Fruit fly (Drosophila melanogaster) whole organism, embryonic: ENCODE data around the gene CG32845.

ENCODE experiments used
- Asciz ChIP-seq: fragments of 200-800 bp; sonication (Bioruptor generic); optimal IDR thresholded peaks from 2 replicates; lab custom pipeline; 2017; ENCODE audit warnings: missing biosample characterization, mild to moderate bottlenecking, missing genetic modification characterization, missing genetic modification reagents
- CG11504 ChIP-seq: fragments of 200-800 bp; sonication (Bioruptor generic); optimal IDR thresholded peaks from 3 replicates; lab custom pipeline; 2019; ENCODE audit warnings: missing biosample characterization, mild to moderate bottlenecking, missing genetic modification characterization, moderate library complexity
- CG11695 ChIP-seq: fragments of 200-800 bp; sonication (Bioruptor generic); IDR thresholded peaks from 3 replicates; pipeline ENCODE4 v1.3.6; 2022; ENCODE audit warnings: missing biosample characterization, missing genetic modification characterization
- CG12104 ChIP-seq: fragments of 200-800 bp; sonication (Bioruptor generic); optimal IDR thresholded peaks from 3 replicates; lab custom pipeline; 2016; ENCODE audit warnings: missing biosample characterization, missing genetic modification characterization
- CG12219 ChIP-seq: fragments of 200-800 bp; sonication (Bioruptor generic); optimal IDR thresholded peaks from 3 replicates; lab custom pipeline; 2018; ENCODE audit warnings: missing biosample characterization, mild to moderate bottlenecking, missing genetic modification characterization
- CG15696 ChIP-seq: fragments of 200-800 bp; sonication (Bioruptor generic); optimal IDR thresholded peaks from 2 replicates; lab custom pipeline; 2019; ENCODE audit warnings: missing biosample characterization, mild to moderate bottlenecking, missing genetic modification characterization, moderate library complexity
- CG1603 ChIP-seq: fragments of 200-800 bp; sonication (Bioruptor generic); optimal IDR thresholded peaks from 2 replicates; lab custom pipeline; 2019; ENCODE audit warnings: missing biosample characterization, mild to moderate bottlenecking, missing genetic modification characterization, moderate library complexity
- CG1647 ChIP-seq: fragments of 200-800 bp; sonication (Bioruptor generic); optimal IDR thresholded peaks from 3 replicates; lab custom pipeline; 2016; ENCODE audit warnings: missing biosample characterization, missing genetic modification characterization
- CG16863 ChIP-seq: fragments of 200-800 bp; sonication (Bioruptor generic); optimal IDR thresholded peaks from 3 replicates; lab custom pipeline; 2016; ENCODE audit warnings: missing biosample characterization, missing genetic modification characterization
- CG17361 ChIP-seq: fragments of 200-800 bp; sonication (Bioruptor generic); IDR thresholded peaks from 3 replicates; pipeline ENCODE4 v1.3.6; 2022; ENCODE audit warnings: missing biosample characterization, missing genetic modification characterization
- CG18262 ChIP-seq: fragments of 200-800 bp; optimal IDR thresholded peaks from 3 replicates; lab custom pipeline; 2019; ENCODE audit warnings: missing biosample characterization, mild to moderate bottlenecking, missing genetic modification characterization, moderate library complexity
- CG18764 ChIP-seq: fragments of 200-800 bp; sonication (Bioruptor generic); optimal IDR thresholded peaks from 3 replicates; lab custom pipeline; 2016; ENCODE audit warnings: missing biosample characterization, missing genetic modification characterization
- CG2875 ChIP-seq: fragments of 200-800 bp; sonication (Bioruptor generic); optimal IDR thresholded peaks from 2 replicates; lab custom pipeline; 2017; ENCODE audit warnings: missing biosample characterization, mild to moderate bottlenecking, missing genetic modification characterization, missing genetic modification reagents
- CG32772 ChIP-seq: fragments of 200-800 bp; sonication (Bioruptor generic); IDR thresholded peaks from 2 replicates; pipeline ENCODE4 v1.3.6; 2022; ENCODE audit warnings: missing biosample characterization, missing genetic modification characterization
- CG33557 ChIP-seq: fragments of 200-800 bp; sonication (Bioruptor generic); optimal IDR thresholded peaks from 2 replicates; lab custom pipeline; 2019; ENCODE audit warnings: missing biosample characterization, mild to moderate bottlenecking, missing genetic modification characterization, moderate library complexity
- CG4820 ChIP-seq: fragments of 200-800 bp; sonication (Bioruptor generic); optimal IDR thresholded peaks from 3 replicates; lab custom pipeline; 2016; ENCODE audit warnings: missing biosample characterization, missing genetic modification characterization
- CG5245 ChIP-seq: fragments of 200-800 bp; sonication (Bioruptor generic); optimal IDR thresholded peaks from 3 replicates; lab custom pipeline; 2016; ENCODE audit warnings: missing biosample characterization, missing genetic modification characterization
- CG6254 ChIP-seq: fragments of 200-800 bp; sonication (Bioruptor generic); optimal IDR thresholded peaks from 3 replicates; lab custom pipeline; 2017; ENCODE audit warnings: mild to moderate bottlenecking, missing biosample characterization, missing genetic modification reagents, missing genetic modification characterization
- CG6813 ChIP-seq: fragments of 200-800 bp; sonication (Bioruptor generic); optimal IDR thresholded peaks from 2 replicates; lab custom pipeline; 2017; ENCODE audit warnings: missing biosample characterization, missing genetic modification characterization, mild to moderate bottlenecking, moderate library complexity, missing genetic modification reagents
- CG8089 ChIP-seq: fragments of 200-800 bp; sonication (Bioruptor generic); optimal IDR thresholded peaks from 3 replicates; lab custom pipeline; 2016; ENCODE audit warnings: missing biosample characterization, missing genetic modification characterization
- CG8478 ChIP-seq: fragments of >200 bp; optimal IDR thresholded peaks from 2 replicates; lab custom pipeline; 2018
- CG8944 ChIP-seq: fragments of 200-800 bp; sonication (Bioruptor generic); optimal IDR thresholded peaks from 3 replicates; lab custom pipeline; 2016; ENCODE audit warnings: missing biosample characterization, missing genetic modification characterization
- CoRest ChIP-seq: fragments of 200-800 bp; sonication (Bioruptor generic); optimal IDR thresholded peaks from 3 replicates; lab custom pipeline; 2018; ENCODE audit warnings: missing biosample characterization, mild to moderate bottlenecking, missing genetic modification characterization, moderate library complexity
- D ChIP-seq, 2 experiments: fragments of 200-800 bp in 1 of 2; fragments of >200 bp in 1 of 2; sonication (Bioruptor generic) in 1 of 2; optimal IDR thresholded peaks; 2 replicates in 1 of 2; 3 replicates in 1 of 2; lab custom pipeline; 2017; ENCODE audit warnings: mild to moderate bottlenecking in 1 of 2, missing biosample characterization in 1 of 2, missing genetic modification characterization in 1 of 2, missing genetic modification reagents in 1 of 2
- D19A ChIP-seq: fragments of 200-800 bp; optimal IDR thresholded peaks from 3 replicates; lab custom pipeline; 2019; ENCODE audit warnings: missing biosample characterization, mild to moderate bottlenecking, missing genetic modification characterization, moderate library complexity
- Meics ChIP-seq: fragments of 200-800 bp; sonication (Bioruptor generic); optimal IDR thresholded peaks from 2 replicates; lab custom pipeline; 2017; ENCODE audit warnings: missing biosample characterization, mild to moderate bottlenecking, missing genetic modification characterization
- Nf-YB ChIP-seq: fragments of 200-800 bp; sonication (Bioruptor generic); optimal IDR thresholded peaks from 3 replicates; lab custom pipeline; 2019; ENCODE audit warnings: missing biosample characterization, mild to moderate bottlenecking, missing genetic modification characterization, moderate library complexity
- Pdp1 ChIP-seq, 2 experiments: fragments of 200-800 bp; sonication (Bioruptor generic); optimal IDR thresholded peaks; 3 replicates each; lab custom pipeline; 2016; ENCODE audit warnings: missing biosample characterization in 2 of 2, missing genetic modification characterization in 2 of 2, mild to moderate bottlenecking in 1 of 2, moderate library complexity in 1 of 2
- Spps ChIP-seq: fragments of 200-800 bp; sonication (Bioruptor generic); optimal IDR thresholded peaks from 2 replicates; lab custom pipeline; 2018; ENCODE audit warnings: missing biosample characterization, mild to moderate bottlenecking, missing genetic modification characterization
- Xbp1 ChIP-seq: fragments of 200-800 bp; sonication (Bioruptor generic); optimal IDR thresholded peaks from 3 replicates; lab custom pipeline; 2016; ENCODE audit warnings: missing biosample characterization, mild to moderate bottlenecking, missing genetic modification characterization
- Xrp1 ChIP-seq: fragments of 200-800 bp; sonication (Bioruptor generic); IDR thresholded peaks from 2 replicates; pipeline ENCODE4 v1.3.6; 2022; ENCODE audit warnings: missing biosample characterization, missing genetic modification characterization
- amos ChIP-seq: fragments of 200-800 bp; sonication (Bioruptor generic); IDR thresholded peaks from 2 replicates; pipeline ENCODE4 v1.3.6; 2022; ENCODE audit warnings: missing biosample characterization, missing genetic modification characterization; ENCODE audit not compliant: partially characterized antibody
- az2 ChIP-seq: fragments of 200-800 bp; sonication (Bioruptor generic); optimal IDR thresholded peaks from 3 replicates; lab custom pipeline; 2016; ENCODE audit warnings: missing biosample characterization, missing genetic modification characterization
- bcd ChIP-seq: fragments of 200-800 bp; sonication (Bioruptor generic); optimal IDR thresholded peaks from 2 replicates; lab custom pipeline; 2017; ENCODE audit warnings: missing biosample characterization, mild to moderate bottlenecking, missing genetic modification characterization
- chif ChIP-seq, 2 experiments: fragments of 200-800 bp; sonication (Bioruptor generic); optimal IDR thresholded peaks; 3 replicates each; lab custom pipeline; 2016; ENCODE audit warnings: missing biosample characterization in 2 of 2, missing genetic modification characterization in 2 of 2
- chinmo ChIP-seq: fragments of 200-800 bp; sonication (Bioruptor generic); IDR thresholded peaks from 4 replicates; pipeline ENCODE4 v1.3.6; 2022; ENCODE audit warnings: missing biosample characterization, missing genetic modification characterization; ENCODE audit not compliant: partially characterized antibody
- chn ChIP-seq: fragments of 200-800 bp; sonication (Bioruptor generic); optimal IDR thresholded peaks from 2 replicates; lab custom pipeline; 2016; ENCODE audit warnings: missing biosample characterization, missing genetic modification characterization
- croc ChIP-seq: fragments of 200-800 bp; sonication (Bioruptor generic); conservative IDR thresholded peaks from 3 replicates; pipeline ENCODE4 v1.3.6; 2022; ENCODE audit warnings: missing biosample characterization, missing genetic modification characterization
- dmrt99B ChIP-seq: fragments of 200-800 bp; sonication (Bioruptor generic); optimal IDR thresholded peaks from 2 replicates; lab custom pipeline; 2018; ENCODE audit warnings: missing biosample characterization, mild to moderate bottlenecking, missing genetic modification characterization, moderate library complexity
- ewg ChIP-seq: fragments of 200-800 bp; sonication (Bioruptor generic); optimal IDR thresholded peaks from 3 replicates; lab custom pipeline; 2017; ENCODE audit warnings: mild to moderate bottlenecking, missing biosample characterization, missing genetic modification reagents, missing genetic modification characterization
- gem ChIP-seq: fragments of 200-800 bp; sonication (Bioruptor generic); optimal IDR thresholded peaks from 2 replicates; lab custom pipeline; 2019; ENCODE audit warnings: missing biosample characterization, mild to moderate bottlenecking, missing genetic modification characterization, moderate library complexity
- grau ChIP-seq: fragments of 200-800 bp; optimal IDR thresholded peaks from 3 replicates; lab custom pipeline; 2019; ENCODE audit warnings: missing biosample characterization, mild to moderate bottlenecking, missing genetic modification characterization, moderate library complexity
- kah ChIP-seq: fragments of 200-800 bp; sonication (Bioruptor generic); optimal IDR thresholded peaks from 2 replicates; lab custom pipeline; 2018; ENCODE audit warnings: missing biosample characterization, mild to moderate bottlenecking, missing genetic modification characterization
- row ChIP-seq: fragments of 200-800 bp; sonication (Bioruptor generic); IDR thresholded peaks from 3 replicates; pipeline ENCODE4 v1.3.6; 2022; ENCODE audit warnings: missing biosample characterization, missing genetic modification characterization
- sug ChIP-seq: fragments of 200-800 bp; optimal IDR thresholded peaks from 2 replicates; lab custom pipeline; 2019; ENCODE audit warnings: missing biosample characterization, mild to moderate bottlenecking, missing genetic modification characterization, moderate library complexity
- tin ChIP-seq: fragments of 200-800 bp; sonication (Bioruptor generic); optimal IDR thresholded peaks from 3 replicates; lab custom pipeline; 2016; ENCODE audit warnings: missing biosample characterization, missing genetic modification characterization
- ttk ChIP-seq: fragments of 200-800 bp; sonication (Bioruptor generic); IDR thresholded peaks from 2 replicates; pipeline ENCODE4 v2.1.2; 2022; ENCODE audit warnings: missing biosample characterization, missing genetic modification characterization
- vvl ChIP-seq: fragments of 200-800 bp; sonication (Bioruptor generic); IDR thresholded peaks from 2 replicates; pipeline ENCODE4 v1.3.6; 2022; ENCODE audit warnings: missing biosample characterization, missing genetic modification characterization

Gene CG32845

DNA sequence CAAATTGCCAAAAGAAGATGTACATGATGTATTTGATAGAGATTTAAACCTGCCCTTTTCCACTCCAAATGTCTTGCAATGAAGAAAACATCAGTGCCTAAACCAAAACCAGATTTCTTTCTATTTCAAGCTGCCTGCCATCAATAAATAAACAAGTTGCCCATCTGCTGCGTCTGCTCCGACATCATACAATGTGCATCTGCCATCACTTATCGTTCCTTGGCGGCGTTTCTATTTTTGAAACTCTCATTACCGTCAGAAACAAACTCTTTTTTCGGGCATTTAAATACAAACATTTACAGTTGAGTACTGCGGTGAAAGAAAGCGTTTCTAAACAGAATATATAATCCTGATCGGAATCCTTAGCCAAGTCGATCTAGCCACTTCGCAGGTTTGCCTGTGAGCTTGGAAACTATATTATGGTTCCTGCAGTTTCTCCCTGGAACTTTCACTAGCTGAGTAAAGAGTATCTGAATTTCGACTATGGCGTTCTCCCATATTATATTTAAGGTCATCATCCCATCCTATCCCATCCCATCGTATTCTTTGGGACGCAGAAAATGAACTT lies 21.7 kb upstream of the CG32845 start (continued):
- peak; percentile 15 for TF ChIP-seq chn (GFP tag; lab: Kevin White, UChicago)
- peak; percentile 21 for TF ChIP-seq CG6254
- peak; percentile 19 for TF ChIP-seq CG1647 (GFP tag; lab: Kevin White, UChicago)
- peak; percentile 37 for TF ChIP-seq Spps (tag; lab: Kevin White, UChicago)
- TF ChIP-seq chinmo, result 0 out of 4 replicates have a peak, but pooled peaks have one; percentile 63
- TF ChIP-seq CG1603 (tag; lab: Kevin White, UChicago), result peak; percentile 49
- TF ChIP-seq vvl (GFP tag; lab: Robert Waterston, UW), result peak; percentile 21; the same call in 1 of the 2 replicates
- TF ChIP-seq sug (tag; lab: Kevin White, UChicago), result no peak
- no peak for TF ChIP-seq ttk
- TF ChIP-seq CG5245 (GFP tag; lab: Kevin White, UChicago), result peak; percentile 22
- peak; percentile 21 for TF ChIP-seq dmrt99B (tag; lab: Kevin White, UChicago)
- peak; percentile 31 for TF ChIP-seq CG2875 (GFP tag; lab: Kevin White, UChicago)
- no peak for TF ChIP-seq CG12104 (GFP tag; lab: Kevin White, UChicago)
- no peak for TF ChIP-seq CG8089 (GFP tag; lab: Kevin White, UChicago)
- no peak for TF ChIP-seq Meics (GFP tag; lab: Kevin White, UChicago)
- peak; percentile 99 for TF ChIP-seq D19A (tag; lab: Kevin White, UChicago)
- peak; percentile 15 for TF ChIP-seq Nf-YB
- peak; percentile 23 for TF ChIP-seq CG12219 (GFP tag; lab: Kevin White, UChicago)
- peak; percentile 64 for TF ChIP-seq CG17361 (GFP tag; lab: Robert Waterston, UW)
- peak; percentile 15 for TF ChIP-seq kah (GFP tag; lab: Kevin White, UChicago)
- peak; percentile 40 for TF ChIP-seq CG11504 (tag; lab: Kevin White, UChicago)
- TF ChIP-seq tin (GFP tag; lab: Kevin White, UChicago), result peak; percentile 42
- TF ChIP-seq CG8944 (GFP tag; lab: Kevin White, UChicago), result peak; percentile 31
- peak; percentile 25 for TF ChIP-seq grau
- TF ChIP-seq az2 (GFP tag; lab: Kevin White, UChicago), result peak; percentile 47
- TF ChIP-seq gem, result peak; percentile 66
- TF ChIP-seq Pdp1 (GFP tag; optimal IDR thresholded peaks at IDR 0.05; lab: Kevin White, UChicago), result peak in 1 of 2 experiments; percentile 31
- peak; percentile 37 for TF ChIP-seq CG33557 (GFP tag; lab: Kevin White, UChicago)
- peak; percentile 49; the same call in 1 of the 2 replicates for TF ChIP-seq Xrp1 (GFP tag; lab: Robert Waterston, UW)
- peak; percentile 31 for TF ChIP-seq CG16863 (GFP tag; lab: Kevin White, UChicago)
- peak; percentile 40 for TF ChIP-seq CoRest (tag; lab: Kevin White, UChicago)
- no peak for TF ChIP-seq amos
- no peak for TF ChIP-seq CG6813 (GFP tag; lab: Kevin White, UChicago)
- TF ChIP-seq Asciz (GFP tag; lab: Kevin White, UChicago), result peak; percentile 18
- TF ChIP-seq CG15696 (tag; lab: Kevin White, UChicago), result peak; percentile 56
- TF ChIP-seq CG32772 (GFP tag; lab: Robert Waterston, UW), result 0 out of 2 replicates have a peak, but pooled peaks have one; percentile 19
- peak; percentile 30 for TF ChIP-seq ewg (GFP tag; lab: Kevin White, UChicago)
- TF ChIP-seq croc (GFP tag; lab: Robert Waterston, UW), result 0 out of 3 replicates have a peak, but pooled peaks have one; percentile 16
- TF ChIP-seq chif (GFP tag; optimal IDR thresholded peaks at IDR 0.05; lab: Kevin White, UChicago), result peak; percentile 32 to 54
- no peak for TF ChIP-seq D (optimal IDR thresholded peaks at IDR 0.05; lab: Kevin White, UChicago)
- TF ChIP-seq D (GFP tag; optimal IDR thresholded peaks at IDR 0.05; lab: Kevin White, UChicago), result peak; percentile 62
- TF ChIP-seq bcd (GFP tag; lab: Kevin White, UChicago), result peak; percentile 2
- peak; percentile 27 for TF ChIP-seq CG4820 (GFP tag; lab: Kevin White, UChicago)
- peak; percentile 16 for TF ChIP-seq Xbp1 (GFP tag; lab: Kevin White, UChicago)
- TF ChIP-seq CG18262 (tag; lab: Kevin White, UChicago), result peak; percentile 70
- TF ChIP-seq row (GFP tag; lab: Robert Waterston, UW), result peak; percentile 32; the same call in 2 of the 3 replicates
- no peak for TF ChIP-seq CG11695 (GFP tag; lab: Robert Waterston, UW)
- TF ChIP-seq CG18764, result peak; percentile 3
- no peak for TF ChIP-seq CG8478
